Fruit fly (Drosophila melanogaster) whole organism, embryonic: ENCODE results near the gene CG4270.

Experiments
- Antp ChIP-seq: fragments of 200-800 bp; sonication (Bioruptor generic); optimal IDR thresholded peaks from 3 replicates; lab custom pipeline; 2016; ENCODE audit warnings: missing biosample characterization, missing genetic modification characterization
- Awh ChIP-seq: fragments of 200-800 bp; sonication (Bioruptor generic); IDR thresholded peaks from 2 replicates; pipeline ENCODE4, ENCODE4 v1.3.6; 2022; ENCODE audit warnings: missing biosample characterization, missing genetic modification characterization
- C15 ChIP-seq: fragments of 200-800 bp; sonication (Bioruptor generic); IDR thresholded peaks from 3 replicates; pipeline ENCODE4 v1.3.6; 2022; ENCODE audit warnings: missing biosample characterization, missing genetic modification characterization
- CG10959 ChIP-seq: fragments of 200-800 bp; sonication (Bioruptor generic); IDR thresholded peaks from 2 replicates; pipeline ENCODE4 v1.3.6; 2022; ENCODE audit warnings: missing biosample characterization, missing genetic modification characterization
- CG11247 ChIP-seq: fragments of 200-800 bp; sonication (Bioruptor generic); IDR thresholded peaks from 2 replicates; pipeline ENCODE4 v1.3.6; 2022; ENCODE audit warnings: missing biosample characterization, missing genetic modification characterization
- CG11398 ChIP-seq: fragments of 200-800 bp; sonication (Bioruptor generic); optimal IDR thresholded peaks from 2 replicates; lab custom pipeline; 2016; ENCODE audit warnings: missing biosample characterization, missing genetic modification characterization
- CG11695 ChIP-seq: fragments of 200-800 bp; sonication (Bioruptor generic); IDR thresholded peaks from 3 replicates; pipeline ENCODE4 v1.3.6; 2022; ENCODE audit warnings: missing biosample characterization, missing genetic modification characterization
- CG12391 ChIP-seq: fragments of 200-800 bp; sonication (Bioruptor generic); optimal IDR thresholded peaks from 3 replicates; lab custom pipeline; 2018; ENCODE audit warnings: missing biosample characterization, mild to moderate bottlenecking, missing genetic modification characterization, moderate library complexity
- CG12659 ChIP-seq: fragments of 200-800 bp; sonication (Bioruptor generic); optimal IDR thresholded peaks from 3 replicates; lab custom pipeline; 2017; ENCODE audit warnings: mild to moderate bottlenecking, missing biosample characterization, missing genetic modification reagents, missing genetic modification characterization
- CG14050 ChIP-seq: fragments of 200-800 bp; sonication (Bioruptor generic); IDR thresholded peaks from 3 replicates; pipeline ENCODE4 v1.3.6; 2022; ENCODE audit warnings: missing biosample characterization, missing genetic modification characterization
- CG14860 ChIP-seq: fragments of 200-800 bp; sonication (Bioruptor generic); IDR thresholded peaks from 3 replicates; pipeline ENCODE4 v1.3.6; 2022; ENCODE audit warnings: missing biosample characterization, missing genetic modification characterization; ENCODE audit not compliant: partially characterized antibody
- CG15269 ChIP-seq: fragments of 200-800 bp; sonication (Bioruptor generic); optimal IDR thresholded peaks from 2 replicates; lab custom pipeline; 2018; ENCODE audit warnings: missing biosample characterization, mild to moderate bottlenecking, missing genetic modification characterization, moderate library complexity
- CG1602 ChIP-seq: fragments of 200-800 bp; sonication (Bioruptor generic); optimal IDR thresholded peaks from 3 replicates; lab custom pipeline; 2016; ENCODE audit warnings: missing biosample characterization, missing genetic modification characterization
- CG17359 ChIP-seq: fragments of 200-800 bp; sonication (Bioruptor generic); optimal IDR thresholded peaks from 3 replicates; lab custom pipeline; 2018; ENCODE audit warnings: missing biosample characterization, mild to moderate bottlenecking, missing genetic modification characterization, moderate library complexity
- CG1792 ChIP-seq: fragments of 200-800 bp; sonication (Bioruptor generic); optimal IDR thresholded peaks from 2 replicates; lab custom pipeline; 2016; ENCODE audit warnings: missing biosample characterization, missing genetic modification characterization
- CG2678 ChIP-seq: fragments of 200-800 bp; sonication (Bioruptor generic); optimal IDR thresholded peaks from 3 replicates; lab custom pipeline; 2019; ENCODE audit warnings: missing biosample characterization, mild to moderate bottlenecking, missing genetic modification characterization, moderate library complexity
- CG2889 ChIP-seq: fragments of 200-800 bp; sonication (Bioruptor generic); IDR thresholded peaks from 3 replicates; pipeline ENCODE4 v1.3.6; 2022; ENCODE audit warnings: missing biosample characterization, missing genetic modification characterization
- CG4707 ChIP-seq: fragments of 200-800 bp; sonication (Bioruptor generic); optimal IDR thresholded peaks from 2 replicates; lab custom pipeline; 2018; ENCODE audit warnings: missing biosample characterization, mild to moderate bottlenecking, missing genetic modification characterization, moderate library complexity
- CG6689 ChIP-seq: fragments of 200-800 bp; sonication (Bioruptor generic); IDR thresholded peaks from 2 replicates; pipeline ENCODE4 v1.3.6; 2022; ENCODE audit warnings: missing biosample characterization, missing genetic modification characterization
- CG8944 ChIP-seq: fragments of 200-800 bp; sonication (Bioruptor generic); optimal IDR thresholded peaks from 3 replicates; lab custom pipeline; 2016; ENCODE audit warnings: missing biosample characterization, missing genetic modification characterization
- CG9876 ChIP-seq: fragments of 200-800 bp; sonication (Bioruptor generic); optimal IDR thresholded peaks from 2 replicates; lab custom pipeline; 2016; ENCODE audit warnings: missing biosample characterization, missing genetic modification characterization
- CHES-1-like ChIP-seq: fragments of 200-800 bp; sonication (Bioruptor generic); optimal IDR thresholded peaks from 2 replicates; lab custom pipeline; 2016; ENCODE audit warnings: missing biosample characterization, missing genetic modification characterization
- Dip2 ChIP-seq: fragments of 200-800 bp; sonication (Bioruptor generic); IDR thresholded peaks from 2 replicates; pipeline ENCODE4 v1.3.6; 2022; ENCODE audit warnings: missing biosample characterization, missing genetic modification characterization
- Dip3 ChIP-seq: fragments of 200-800 bp; sonication (Bioruptor generic); optimal IDR thresholded peaks from 3 replicates; lab custom pipeline; 2016; ENCODE audit warnings: missing biosample characterization, missing genetic modification characterization
- Doc2 ChIP-seq: fragments of 200-800 bp; sonication (Bioruptor generic); IDR thresholded peaks from 2 replicates; pipeline ENCODE4 v1.3.6; 2022; ENCODE audit warnings: missing biosample characterization, missing genetic modification characterization
- Drgx ChIP-seq: fragments of 200-800 bp; sonication (Bioruptor generic); IDR thresholded peaks from 2 replicates; pipeline ENCODE4 v1.3.6; 2022; ENCODE audit warnings: missing biosample characterization, missing genetic modification characterization
- Elba2 ChIP-seq: fragments of 200-800 bp; sonication (Bioruptor generic); optimal IDR thresholded peaks from 3 replicates; lab custom pipeline; 2016; ENCODE audit warnings: missing biosample characterization, missing genetic modification characterization
- HLHmδ ChIP-seq: fragments of 200-800 bp; sonication (Bioruptor generic); optimal IDR thresholded peaks from 2 replicates; lab custom pipeline; 2018; ENCODE audit warnings: missing biosample characterization, mild to moderate bottlenecking, missing genetic modification characterization, moderate library complexity
- Hr51 ChIP-seq, 2 experiments: fragments of 200-800 bp; sonication (Bioruptor generic); optimal IDR thresholded peaks; 2 replicates in 1 of 2; 3 replicates in 1 of 2; lab custom pipeline; 2016 to 2018; ENCODE audit warnings: missing biosample characterization in 2 of 2, missing genetic modification characterization in 2 of 2, mild to moderate bottlenecking in 1 of 2, moderate library complexity in 1 of 2
- Mes4 ChIP-seq: fragments of 200-800 bp; sonication (Bioruptor generic); optimal IDR thresholded peaks from 2 replicates; lab custom pipeline; 2016; ENCODE audit warnings: missing biosample characterization, missing genetic modification characterization
- Oli ChIP-seq: fragments of 200-800 bp; sonication (Bioruptor generic); optimal IDR thresholded peaks from 2 replicates; lab custom pipeline; 2018; ENCODE audit warnings: missing biosample characterization, mild to moderate bottlenecking, missing genetic modification characterization, moderate library complexity
- PHDP ChIP-seq: fragments of 200-800 bp; sonication (Bioruptor generic); optimal IDR thresholded peaks from 3 replicates; lab custom pipeline; 2018; ENCODE audit warnings: missing biosample characterization, mild to moderate bottlenecking, missing genetic modification characterization, moderate library complexity
- Rfx ChIP-seq: fragments of 200-800 bp; sonication (Bioruptor generic); IDR thresholded peaks from 2 replicates; pipeline ENCODE4 v1.3.6; 2022; ENCODE audit warnings: missing biosample characterization, missing genetic modification characterization
- Rx ChIP-seq: fragments of 200-800 bp; sonication (Bioruptor generic); IDR thresholded peaks from 2 replicates; pipeline ENCODE4 v1.3.6; 2022; ENCODE audit warnings: missing biosample characterization, missing genetic modification characterization
- bowl ChIP-seq: fragments of 200-800 bp; sonication (Bioruptor generic); IDR thresholded peaks from 2 replicates; pipeline ENCODE4 v1.3.6; 2022; ENCODE audit warnings: missing biosample characterization, missing genetic modification characterization
- chm ChIP-seq: fragments of 200-800 bp; sonication (Bioruptor generic); IDR thresholded peaks from 2 replicates; pipeline ENCODE4 v1.3.6; 2022; ENCODE audit warnings: missing biosample characterization, missing genetic modification characterization
- da ChIP-seq: fragments of 200-800 bp; sonication (Bioruptor generic); optimal IDR thresholded peaks from 2 replicates; lab custom pipeline; 2016; ENCODE audit warnings: missing biosample characterization, missing genetic modification characterization
- eyg ChIP-seq: fragments of 200-800 bp; sonication (Bioruptor generic); optimal IDR thresholded peaks from 3 replicates; lab custom pipeline; 2016; ENCODE audit warnings: missing biosample characterization, missing genetic modification characterization
- fd96Cb ChIP-seq: fragments of 200-800 bp; sonication (Bioruptor generic); optimal IDR thresholded peaks from 2 replicates; lab custom pipeline; 2018; ENCODE audit warnings: missing biosample characterization, mild to moderate bottlenecking, missing genetic modification characterization, moderate library complexity
- ftz-f1 ChIP-seq: fragments of 200-800 bp; sonication (Bioruptor generic); optimal IDR thresholded peaks from 2 replicates; lab custom pipeline; 2016; ENCODE audit warnings: missing biosample characterization, missing genetic modification characterization
- hbn ChIP-seq: fragments of 200-800 bp; sonication (Bioruptor generic); IDR thresholded peaks from 2 replicates; pipeline ENCODE4 v1.3.6; 2022; ENCODE audit warnings: missing biosample characterization, missing genetic modification characterization; ENCODE audit not compliant: partially characterized antibody
- lilli ChIP-seq: fragments of 200-800 bp; sonication (Bioruptor generic); optimal IDR thresholded peaks from 3 replicates; lab custom pipeline; 2016; ENCODE audit warnings: missing biosample characterization, missing genetic modification characterization
- mam ChIP-seq: fragments of 200-800 bp; sonication (Bioruptor generic); optimal IDR thresholded peaks from 3 replicates; lab custom pipeline; 2016; ENCODE audit warnings: missing biosample characterization, missing genetic modification characterization
- pita ChIP-seq: fragments of 200-800 bp; sonication (Bioruptor generic); optimal IDR thresholded peaks from 2 replicates; lab custom pipeline; 2017; ENCODE audit warnings: missing biosample characterization, mild to moderate bottlenecking, missing genetic modification characterization
- pnt ChIP-seq: fragments of 200-800 bp; sonication (Bioruptor generic); optimal IDR thresholded peaks from 3 replicates; lab custom pipeline; 2016; ENCODE audit warnings: missing biosample characterization, missing genetic modification characterization
- ranshi ChIP-seq: fragments of 200-800 bp; sonication (Bioruptor generic); IDR thresholded peaks from 2 replicates; pipeline ENCODE4 v1.3.6; 2022; ENCODE audit warnings: missing biosample characterization, missing genetic modification characterization
- sob ChIP-seq: fragments of 200-800 bp; sonication (Bioruptor generic); IDR thresholded peaks from 2 replicates; pipeline ENCODE4 v1.3.6; 2022; ENCODE audit warnings: missing biosample characterization, missing genetic modification characterization
- stc ChIP-seq: fragments of 200-800 bp; sonication (Bioruptor generic); IDR thresholded peaks from 2 replicates; pipeline ENCODE4 v1.3.6; 2022; ENCODE audit warnings: missing biosample characterization, missing genetic modification characterization
- tgo ChIP-seq: fragments of 200-800 bp; sonication (Bioruptor generic); IDR thresholded peaks from 3 replicates; pipeline ENCODE4 v1.3.6; 2022; ENCODE audit warnings: missing biosample characterization, missing genetic modification characterization
- vfl ChIP-seq: fragments of 200-800 bp; sonication (Bioruptor generic); optimal IDR thresholded peaks from 2 replicates; lab custom pipeline; 2016; ENCODE audit warnings: missing biosample characterization, missing genetic modification characterization
- zfh1 ChIP-seq: fragments of 200-800 bp; sonication (Bioruptor generic); IDR thresholded peaks from 3 replicates; pipeline ENCODE4 v1.3.6; 2022; ENCODE audit warnings: missing biosample characterization, missing genetic modification characterization

Gene CG4270

dm6 chr2L:2227316-2227715 is 35.9 kb upstream of the CG4270 start (continued):
- TF ChIP-seq Hr51 (GFP tag; optimal IDR thresholded peaks at IDR 0.05; lab: Kevin White, UChicago): peak in 1 of 2 experiments; percentile 14
- peak; percentile 64 for TF ChIP-seq Oli (tag; lab: Kevin White, UChicago)
- TF ChIP-seq HLHmδ (GFP tag; lab: Kevin White, UChicago): no peak
- TF ChIP-seq lilli (GFP tag; lab: Kevin White, UChicago): peak; percentile 48
- TF ChIP-seq CG15269: peak; percentile 65
- no peak for TF ChIP-seq CG1602 (GFP tag; lab: Kevin White, UChicago)
- peak; percentile 6 for TF ChIP-seq mam (GFP tag; lab: Kevin White, UChicago)
- peak; percentile 14 for TF ChIP-seq pnt (GFP tag; lab: Kevin White, UChicago)
- peak; percentile 26; the same call in 1 of the 2 replicates for TF ChIP-seq CG11247 (GFP tag; lab: Robert Waterston, UW)
- TF ChIP-seq CG2889 (GFP tag; lab: Robert Waterston, UW): no peak
- peak; percentile 41 for TF ChIP-seq CG11398
- TF ChIP-seq Antp (GFP tag; lab: Kevin White, UChicago): peak; percentile 38
- TF ChIP-seq stc (GFP tag; lab: Robert Waterston, UW): peak; percentile 72; the same call in 1 of the 2 replicates
- peak; percentile 84 for TF ChIP-seq Drgx (GFP tag; lab: Robert Waterston, UW)
- TF ChIP-seq hbn (GFP tag; lab: Robert Waterston, UW): no peak
- TF ChIP-seq CG14860 (GFP tag; lab: Robert Waterston, UW): no peak
- no peak; the same call in none of the 2 replicates for TF ChIP-seq Awh (GFP tag; lab: Robert Waterston, UW)
- TF ChIP-seq CG9876 (GFP tag; lab: Kevin White, UChicago): peak; percentile 23
- no peak for TF ChIP-seq CG10959 (GFP tag; lab: Robert Waterston, UW)
- no peak for TF ChIP-seq vfl
- peak; percentile 16 for TF ChIP-seq CG4707 (GFP tag; lab: Kevin White, UChicago)
- no peak for TF ChIP-seq Elba2 (GFP tag; lab: Kevin White, UChicago)
- peak; percentile 37 for TF ChIP-seq CG12391 (tag; lab: Kevin White, UChicago)
- TF ChIP-seq Rx (GFP tag; lab: Robert Waterston, UW): peak; percentile 60
- no peak for TF ChIP-seq Dip3 (GFP tag; lab: Kevin White, UChicago)
- TF ChIP-seq fd96Cb: peak; percentile 43
- peak; percentile 56; the same call in 1 of the 3 replicates for TF ChIP-seq CG14050
- TF ChIP-seq zfh1 (GFP tag; lab: Robert Waterston, UW): peak; percentile 61; the same call in 1 of the 3 replicates
- TF ChIP-seq CG1792 (GFP tag; lab: Kevin White, UChicago): no peak
- peak; percentile 24 for TF ChIP-seq CG12659 (GFP tag; lab: Kevin White, UChicago)
- no peak for TF ChIP-seq eyg (GFP tag; lab: Kevin White, UChicago)
- peak; percentile 17 for TF ChIP-seq CHES-1-like
- peak; percentile 59 for TF ChIP-seq CG2678 (tag; lab: Kevin White, UChicago)
- TF ChIP-seq chm (GFP tag; lab: Robert Waterston, UW): peak; percentile 56; the same call in 1 of the 2 replicates
- peak; percentile 65 for TF ChIP-seq CG17359
- TF ChIP-seq PHDP (tag; lab: Kevin White, UChicago): peak; percentile 51
- peak; percentile 54; the same call in 1 of the 2 replicates for TF ChIP-seq Rfx
- TF ChIP-seq tgo (GFP tag; lab: Robert Waterston, UW): peak; percentile 52; the same call in 2 of the 3 replicates
- TF ChIP-seq Dip2 (GFP tag; lab: Robert Waterston, UW): no peak
- peak; percentile 55; the same call in 1 of the 2 replicates for TF ChIP-seq bowl
- 0 out of 3 replicates have a peak, but pooled peaks have one; percentile 49 for TF ChIP-seq C15 (GFP tag; lab: Robert Waterston, UW)
- no peak for TF ChIP-seq Mes4 (GFP tag; lab: Kevin White, UChicago)
- 0 out of 2 replicates have a peak, but pooled peaks have one; percentile 24 for TF ChIP-seq ranshi
- peak; percentile 62 for TF ChIP-seq CG6689
- TF ChIP-seq CG11695: peak; percentile 45; the same call in 1 of the 3 replicates
- no peak for TF ChIP-seq pita
- TF ChIP-seq sob: peak; percentile 10; the same call in 1 of the 2 replicates
- no peak for TF ChIP-seq ftz-f1
- no peak for TF ChIP-seq Doc2 (GFP tag; lab: Robert Waterston, UW)
- no peak for TF ChIP-seq da
- TF ChIP-seq CG8944: peak; percentile 34
